Fruit fly (Drosophila melanogaster) whole organism, embryonic: ENCODE measurements around the gene CG11674.

ENCODE experiments used
- Aef1 ChIP-seq: fragments of 200-800 bp; sonication (Bioruptor generic); IDR thresholded peaks from 3 replicates; pipeline ENCODE4 v1.3.6; 2022; ENCODE audit warnings: missing biosample characterization, missing genetic modification characterization
- CG10274 ChIP-seq: fragments of 200-800 bp; sonication (Bioruptor generic); optimal IDR thresholded peaks from 3 replicates; lab custom pipeline; 2017; ENCODE audit warnings: missing biosample characterization, mild to moderate bottlenecking, missing genetic modification characterization
- CG13287 ChIP-seq: fragments of 200-800 bp; sonication (Bioruptor generic); IDR thresholded peaks from 2 replicates; pipeline ENCODE4 v1.3.6; 2022; ENCODE audit warnings: missing biosample characterization, missing genetic modification characterization; ENCODE audit not compliant: partially characterized antibody
- CG13424 ChIP-seq: fragments of 200-800 bp; sonication (Bioruptor generic); optimal IDR thresholded peaks from 2 replicates; lab custom pipeline; 2019; ENCODE audit warnings: missing biosample characterization, mild to moderate bottlenecking, missing genetic modification characterization, moderate library complexity
- CG14965 ChIP-seq: fragments of 200-800 bp; sonication (Bioruptor generic); optimal IDR thresholded peaks from 2 replicates; lab custom pipeline; 2016; ENCODE audit warnings: missing biosample characterization, missing genetic modification characterization, borderline replicate concordance
- CG15011 ChIP-seq: fragments of 200-800 bp; sonication (Bioruptor generic); optimal IDR thresholded peaks from 3 replicates; lab custom pipeline; 2018; ENCODE audit warnings: missing biosample characterization, mild to moderate bottlenecking, missing genetic modification characterization
- CG1603 ChIP-seq: fragments of 200-800 bp; sonication (Bioruptor generic); optimal IDR thresholded peaks from 2 replicates; lab custom pipeline; 2019; ENCODE audit warnings: missing biosample characterization, mild to moderate bottlenecking, missing genetic modification characterization, moderate library complexity
- CG17186 ChIP-seq: fragments of 200-800 bp; sonication (Bioruptor generic); optimal IDR thresholded peaks from 3 replicates; lab custom pipeline; 2017; ENCODE audit warnings: missing biosample characterization, missing genetic modification reagents, missing genetic modification characterization
- CG32772 ChIP-seq: fragments of 200-800 bp; sonication (Bioruptor generic); IDR thresholded peaks from 2 replicates; pipeline ENCODE4 v1.3.6; 2022; ENCODE audit warnings: missing biosample characterization, missing genetic modification characterization
- CG33557 ChIP-seq: fragments of 200-800 bp; sonication (Bioruptor generic); optimal IDR thresholded peaks from 2 replicates; lab custom pipeline; 2019; ENCODE audit warnings: missing biosample characterization, mild to moderate bottlenecking, missing genetic modification characterization, moderate library complexity
- CG3407 ChIP-seq: fragments of 200-800 bp; sonication (Bioruptor generic); optimal IDR thresholded peaks from 2 replicates; lab custom pipeline; 2018; ENCODE audit warnings: missing biosample characterization, mild to moderate bottlenecking, missing genetic modification characterization
- CG3995 ChIP-seq: fragments of 200-800 bp; sonication (Bioruptor generic); optimal IDR thresholded peaks from 3 replicates; lab custom pipeline; 2016; ENCODE audit warnings: missing biosample characterization, missing genetic modification characterization
- CG6175 ChIP-seq: fragments of 200-800 bp; sonication (Bioruptor generic); IDR thresholded peaks from 3 replicates; pipeline ENCODE4 v1.3.6; 2022; ENCODE audit warnings: missing biosample characterization, missing genetic modification characterization
- CG6272 ChIP-seq: fragments of 200-800 bp; sonication (Bioruptor generic); IDR thresholded peaks from 2 replicates; pipeline ENCODE4 v1.3.6; 2022; ENCODE audit warnings: missing biosample characterization, missing genetic modification characterization
- CG6765 ChIP-seq: fragments of 200-800 bp; sonication (Bioruptor generic); optimal IDR thresholded peaks from 3 replicates; lab custom pipeline; 2017; ENCODE audit warnings: missing biosample characterization, mild to moderate bottlenecking, missing genetic modification characterization
- CG8359 ChIP-seq: fragments of 200-800 bp; sonication (Bioruptor generic); optimal IDR thresholded peaks from 2 replicates; lab custom pipeline; 2017; ENCODE audit warnings: missing biosample characterization, mild to moderate bottlenecking, missing genetic modification characterization, borderline replicate concordance
- CG9437 ChIP-seq: fragments of 200-800 bp; sonication (Bioruptor generic); optimal IDR thresholded peaks from 2 replicates; lab custom pipeline; 2018; ENCODE audit warnings: missing biosample characterization, mild to moderate bottlenecking, missing genetic modification characterization
- CG9609 ChIP-seq: fragments of 200-800 bp; sonication (Bioruptor generic); optimal IDR thresholded peaks from 3 replicates; lab custom pipeline; 2016; ENCODE audit warnings: missing biosample characterization, missing genetic modification characterization
- Dad ChIP-seq: fragments of 200-800 bp; sonication (Bioruptor generic); optimal IDR thresholded peaks from 3 replicates; lab custom pipeline; 2016; ENCODE audit warnings: missing biosample characterization, missing genetic modification characterization
- Deaf1 ChIP-seq: fragments of 200-800 bp; optimal IDR thresholded peaks from 3 replicates; lab custom pipeline; 2019; ENCODE audit warnings: missing biosample characterization, mild to moderate bottlenecking, missing genetic modification characterization, moderate library complexity
- Doc3 ChIP-seq: fragments of 200-800 bp; sonication (Bioruptor generic); IDR thresholded peaks from 3 replicates; pipeline ENCODE4 v1.3.6; 2022; ENCODE audit warnings: missing biosample characterization, missing genetic modification characterization; ENCODE audit not compliant: partially characterized antibody
- HLH54F ChIP-seq: fragments of 200-800 bp; sonication (Bioruptor generic); optimal IDR thresholded peaks from 3 replicates; lab custom pipeline; 2016; ENCODE audit warnings: missing biosample characterization, missing genetic modification characterization
- HLHmδ ChIP-seq: fragments of 200-800 bp; sonication (Bioruptor generic); optimal IDR thresholded peaks from 2 replicates; lab custom pipeline; 2018; ENCODE audit warnings: missing biosample characterization, mild to moderate bottlenecking, missing genetic modification characterization, moderate library complexity
- Hr39 ChIP-seq: fragments of >200 bp; optimal IDR thresholded peaks from 2 replicates; lab custom pipeline; 2017
- Neu2 ChIP-seq: fragments of 200-800 bp; sonication (Bioruptor generic); optimal IDR thresholded peaks from 3 replicates; lab custom pipeline; 2016; ENCODE audit warnings: missing biosample characterization, missing genetic modification characterization, borderline replicate concordance
- Opbp ChIP-seq: fragments of 200-800 bp; sonication (Bioruptor generic); IDR thresholded peaks from 3 replicates; pipeline ENCODE4 v1.3.6; 2022; ENCODE audit warnings: missing biosample characterization, missing genetic modification characterization; ENCODE audit not compliant: partially characterized antibody
- PHDP ChIP-seq: fragments of 200-800 bp; sonication (Bioruptor generic); optimal IDR thresholded peaks from 3 replicates; lab custom pipeline; 2018; ENCODE audit warnings: missing biosample characterization, mild to moderate bottlenecking, missing genetic modification characterization, moderate library complexity
- Rfx ChIP-seq: fragments of 200-800 bp; sonication (Bioruptor generic); IDR thresholded peaks from 2 replicates; pipeline ENCODE4 v1.3.6; 2022; ENCODE audit warnings: missing biosample characterization, missing genetic modification characterization
- Rx ChIP-seq: fragments of 200-800 bp; sonication (Bioruptor generic); IDR thresholded peaks from 2 replicates; pipeline ENCODE4 v1.3.6; 2022; ENCODE audit warnings: missing biosample characterization, missing genetic modification characterization
- Ssrp ChIP-seq: fragments of 200-800 bp; sonication (Bioruptor generic); optimal IDR thresholded peaks from 2 replicates; lab custom pipeline; 2018; ENCODE audit warnings: missing biosample characterization, mild to moderate bottlenecking, missing genetic modification characterization, moderate library complexity
- ci ChIP-seq: fragments of 200-800 bp; sonication (Bioruptor generic); IDR thresholded peaks from 3 replicates; pipeline ENCODE4 v1.3.6; 2022; ENCODE audit warnings: missing biosample characterization, missing genetic modification characterization
- da ChIP-seq: fragments of 200-800 bp; sonication (Bioruptor generic); optimal IDR thresholded peaks from 2 replicates; lab custom pipeline; 2016; ENCODE audit warnings: missing biosample characterization, missing genetic modification characterization
- dimm ChIP-seq: fragments of 200-800 bp; sonication (Bioruptor generic); IDR thresholded peaks from 2 replicates; pipeline ENCODE4 v1.3.6; 2022; ENCODE audit warnings: missing biosample characterization, missing genetic modification characterization
- fd64A ChIP-seq: fragments of 200-800 bp; sonication (Bioruptor generic); optimal IDR thresholded peaks from 3 replicates; lab custom pipeline; 2018; ENCODE audit warnings: missing biosample characterization, mild to moderate bottlenecking, missing genetic modification characterization
- fu2 ChIP-seq: fragments of 200-800 bp; sonication (Bioruptor generic); optimal IDR thresholded peaks from 2 replicates; lab custom pipeline; 2016; ENCODE audit warnings: missing biosample characterization, missing genetic modification characterization
- gfzf ChIP-seq: fragments of 200-800 bp; sonication (Bioruptor generic); optimal IDR thresholded peaks from 2 replicates; lab custom pipeline; 2016; ENCODE audit warnings: missing biosample characterization, mild to moderate bottlenecking, missing genetic modification characterization, moderate library complexity
- grn ChIP-seq: fragments of 200-800 bp; sonication (Bioruptor generic); optimal IDR thresholded peaks from 3 replicates; lab custom pipeline; 2017; ENCODE audit warnings: missing biosample characterization, missing genetic modification characterization
- jumu ChIP-seq: fragments of 200-800 bp; sonication (Bioruptor generic); optimal IDR thresholded peaks from 3 replicates; lab custom pipeline; 2016; ENCODE audit warnings: missing biosample characterization, missing genetic modification characterization
- knrl ChIP-seq: fragments of 200-800 bp; sonication (Bioruptor generic); IDR thresholded peaks from 3 replicates; pipeline ENCODE4 v1.3.6; 2022; ENCODE audit warnings: missing biosample characterization, missing genetic modification characterization; ENCODE audit not compliant: partially characterized antibody
- lov ChIP-seq, 2 experiments: fragments of 200-800 bp in 1 of 2; fragments of >200 bp in 1 of 2; sonication (Bioruptor generic) in 1 of 2; IDR thresholded peaks in 1 of 2; optimal IDR thresholded peaks in 1 of 2; 2 replicates in 1 of 2; 3 replicates in 1 of 2; pipeline versions ENCODE4 v1.3.6 to Lab custom; 2017 to 2022; ENCODE audit warnings: missing biosample characterization in 1 of 2, missing genetic modification characterization in 1 of 2
- nerfin-1 ChIP-seq: fragments of 200-800 bp; sonication (Bioruptor generic); optimal IDR thresholded peaks from 3 replicates; lab custom pipeline; 2019; ENCODE audit warnings: missing biosample characterization, mild to moderate bottlenecking, missing genetic modification characterization, moderate library complexity
- otp ChIP-seq: fragments of 200-800 bp; sonication (Bioruptor generic); IDR thresholded peaks from 3 replicates; pipeline ENCODE4, ENCODE4 v1.3.6; 2022; ENCODE audit warnings: missing biosample characterization, missing genetic modification characterization
- ranshi ChIP-seq: fragments of 200-800 bp; sonication (Bioruptor generic); IDR thresholded peaks from 2 replicates; pipeline ENCODE4 v1.3.6; 2022; ENCODE audit warnings: missing biosample characterization, missing genetic modification characterization
- sens ChIP-seq: fragments of 200-800 bp; sonication (Bioruptor generic); peaks from one replicate; lab custom pipeline; 2016; ENCODE audit warnings: missing biosample characterization, missing genetic modification characterization
- sr ChIP-seq: fragments of 200-800 bp; sonication (Bioruptor generic); IDR thresholded peaks from 3 replicates; pipeline ENCODE4 v1.3.6; 2022; ENCODE audit warnings: missing biosample characterization, missing genetic modification characterization
- ssp ChIP-seq: fragments of 200-800 bp; sonication (Bioruptor generic); IDR thresholded peaks from 2 replicates; pipeline ENCODE4 v1.3.6; 2022; ENCODE audit warnings: missing biosample characterization, missing genetic modification characterization
- stc ChIP-seq: fragments of 200-800 bp; sonication (Bioruptor generic); IDR thresholded peaks from 2 replicates; pipeline ENCODE4 v1.3.6; 2022; ENCODE audit warnings: missing biosample characterization, missing genetic modification characterization
- tna ChIP-seq: fragments of 200-800 bp; sonication (Bioruptor generic); IDR thresholded peaks from 2 replicates; pipeline ENCODE4 v1.3.6; 2022; ENCODE audit warnings: missing biosample characterization, missing genetic modification characterization; ENCODE audit not compliant: partially characterized antibody
- vvl ChIP-seq: fragments of 200-800 bp; sonication (Bioruptor generic); IDR thresholded peaks from 2 replicates; pipeline ENCODE4 v1.3.6; 2022; ENCODE audit warnings: missing biosample characterization, missing genetic modification characterization
- zf30C ChIP-seq: fragments of 200-800 bp; sonication (Bioruptor generic); optimal IDR thresholded peaks from 3 replicates; lab custom pipeline; 2018; ENCODE audit warnings: missing biosample characterization, mild to moderate bottlenecking, missing genetic modification characterization
- zfh2 ChIP-seq: fragments of 200-800 bp; sonication (Bioruptor generic); optimal IDR thresholded peaks from 2 replicates; lab custom pipeline; 2016; ENCODE audit warnings: missing biosample characterization, missing genetic modification characterization

Gene CG11674

dm6 chrX:14233843-14234337, 8.2 kb upstream of the CG11674 start, which contains the start of gene CG42271 (continued):
- TF ChIP-seq CG3995 (GFP tag; lab: Kevin White, UChicago): no peak
- TF ChIP-seq da: no peak
- no peak for TF ChIP-seq fu2 (GFP tag; lab: Kevin White, UChicago)
- TF ChIP-seq jumu: no peak
- peak; percentile 38 for TF ChIP-seq CG9437 (GFP tag; lab: Kevin White, UChicago)
- TF ChIP-seq Rfx: peak; percentile 50; the same call in 1 of the 2 replicates
- TF ChIP-seq CG6272 (GFP tag; lab: Robert Waterston, UW): peak; percentile 54; the same call in 1 of the 2 replicates
- no peak for TF ChIP-seq CG15011 (GFP tag; lab: Kevin White, UChicago)
- peak; percentile 96 for TF ChIP-seq Doc3 (GFP tag; lab: Robert Waterston, UW)
- peak; percentile 40 for TF ChIP-seq Ssrp (tag; lab: Kevin White, UChicago)
- peak; percentile 34 for TF ChIP-seq sens (GFP tag; lab: Kevin White, UChicago)
- TF ChIP-seq CG13424: peak; percentile 63
- TF ChIP-seq CG17186 (GFP tag; lab: Kevin White, UChicago): no peak
- 0 out of 3 replicates have a peak, but pooled peaks have one; percentile 9 for TF ChIP-seq ci (GFP tag; lab: Robert Waterston, UW)
- TF ChIP-seq CG1603 (tag; lab: Kevin White, UChicago): no peak
- TF ChIP-seq dimm (GFP tag; lab: Robert Waterston, UW): no peak
- TF ChIP-seq otp: 0 out of 3 replicates have a peak, but pooled peaks have one; percentile 7
- TF ChIP-seq ranshi (GFP tag; lab: Robert Waterston, UW): no peak
- no peak for TF ChIP-seq Aef1 (GFP tag; lab: Robert Waterston, UW)
- no peak for TF ChIP-seq Rx
- TF ChIP-seq vvl (GFP tag; lab: Robert Waterston, UW): no peak
- no peak for TF ChIP-seq grn (GFP tag; lab: Kevin White, UChicago)
- no peak for TF ChIP-seq zf30C (GFP tag; lab: Kevin White, UChicago)
- no peak for TF ChIP-seq CG9609 (GFP tag; lab: Kevin White, UChicago)
- TF ChIP-seq sr (GFP tag; lab: Robert Waterston, UW): no peak
- TF ChIP-seq Deaf1 (tag; lab: Kevin White, UChicago): peak; percentile 14
- peak; percentile 85 for TF ChIP-seq Opbp
- no peak for TF ChIP-seq CG6175 (GFP tag; lab: Robert Waterston, UW)
- TF ChIP-seq Neu2: no peak
- TF ChIP-seq zfh2 (GFP tag; lab: Kevin White, UChicago): no peak
- TF ChIP-seq CG13287 (GFP tag; lab: Robert Waterston, UW): peak; percentile 97
- TF ChIP-seq CG32772 (GFP tag; lab: Robert Waterston, UW): no peak
- TF ChIP-seq HLHmδ (GFP tag; lab: Kevin White, UChicago): no peak
- no peak for TF ChIP-seq ssp (GFP tag; lab: Robert Waterston, UW)
- no peak for TF ChIP-seq CG14965 (GFP tag; lab: Kevin White, UChicago)
- no peak for TF ChIP-seq stc (GFP tag; lab: Robert Waterston, UW)
- no peak for TF ChIP-seq Hr39 (lab: Kevin White, UChicago)
- TF ChIP-seq CG33557 (GFP tag; lab: Kevin White, UChicago): peak; percentile 25
- peak; percentile 97 for TF ChIP-seq knrl (GFP tag; lab: Robert Waterston, UW)
- no peak for TF ChIP-seq HLH54F
- no peak for TF ChIP-seq fd64A (GFP tag; lab: Kevin White, UChicago)
- TF ChIP-seq lov (optimal IDR thresholded peaks at IDR 0.05; lab: Kevin White, UChicago): no peak
- no peak for TF ChIP-seq lov (GFP tag; IDR thresholded peaks at IDR 0.05; lab: Robert Waterston, UW)
- TF ChIP-seq PHDP (tag; lab: Kevin White, UChicago): no peak
- no peak for TF ChIP-seq CG6765 (GFP tag; lab: Kevin White, UChicago)
- TF ChIP-seq tna: peak; percentile 86
- peak; percentile 34 for TF ChIP-seq nerfin-1
- no peak for TF ChIP-seq CG10274 (GFP tag; lab: Kevin White, UChicago)
- no peak for TF ChIP-seq gfzf (GFP tag; lab: Kevin White, UChicago)
- TF ChIP-seq CG3407 (GFP tag; lab: Kevin White, UChicago): no peak
- TF ChIP-seq Dad (GFP tag; lab: Kevin White, UChicago): no peak
- TF ChIP-seq CG8359: peak; percentile 18
